Worm (Caenorhabditis elegans) whole organism, L4/young adult: ENCODE measurements around the gene K12H6.7.
"Not testable (repeated sequence)": the region's sequence is repeated elsewhere in the genome, so short reads cannot be mapped to it uniquely, and the experiment has no call there.

Experiments
- W03F9.2 ChIP-seq: fragments of 150-350 bp; optimal IDR thresholded peaks from 2 replicates; lab custom pipeline; 2014; ENCODE audit warnings: missing biosample characterization, missing genetic modification characterization
- dao-5 ChIP-seq: sonication (generic microtip); optimal IDR thresholded peaks from 2 replicates; lab custom pipeline; 2016; ENCODE audit warnings: missing genotype, missing genetic modification characterization, moderate library complexity, missing compliant biosample characterization
- him-1 ChIP-seq: sonication (generic microtip); optimal IDR thresholded peaks from 2 replicates; lab custom pipeline; 2016; ENCODE audit warnings: missing genotype, missing genetic modification reagents, missing genetic modification characterization, missing compliant biosample characterization

Gene K12H6.7

ce11 chrII:2859873-2860821, 23.4 kb upstream of the K12H6.7 start:
- TF ChIP-seq him-1: no peak
- TF ChIP-seq dao-5: peak; percentile 26
- no peak for TF ChIP-seq W03F9.2 (tag; lab: Kevin White, UChicago)

ce11 chrII:2859315-2859714, 22.6 kb upstream of the K12H6.7 start:
- TF ChIP-seq dao-5 (no peak), him-1 (no peak), W03F9.2 (tag; lab: Kevin White, UChicago) (no peak)

- no peak for TF ChIP-seq dao-5
- no peak for TF ChIP-seq W03F9.2 (tag; lab: Kevin White, UChicago)
- TF ChIP-seq him-1: no peak
Observed at ce11 chrII:2858851-2859250, 22.1 kb upstream of the K12H6.7 start.

- TF ChIP-seq him-1 (no peak), W03F9.2 (tag; lab: Kevin White, UChicago) (no peak), dao-5 (no peak)
Observed at ce11 chrII:2857559-2857958, 20.8 kb upstream of the K12H6.7 start.

- TF ChIP-seq him-1 (no peak), dao-5 (no peak), W03F9.2 (tag; lab: Kevin White, UChicago) (no peak)
Observed at ce11 chrII:2856114-2856513, 19.4 kb upstream of the K12H6.7 start.

ce11 chrII:2854794-2855193, 18.0 kb upstream of the K12H6.7 start:
- no peak for TF ChIP-seq W03F9.2 (tag; lab: Kevin White, UChicago)
- no peak for TF ChIP-seq dao-5
- TF ChIP-seq him-1: no peak

- no peak for TF ChIP-seq him-1
- TF ChIP-seq dao-5: no peak
- no peak for TF ChIP-seq W03F9.2 (tag; lab: Kevin White, UChicago)
Observed at ce11 chrII:2853767-2854166, 17.0 kb upstream of the K12H6.7 start.

- TF ChIP-seq W03F9.2 (tag; lab: Kevin White, UChicago) (no peak), dao-5 (no peak), him-1 (no peak)
Observed at ce11 chrII:2852493-2852892, 15.7 kb upstream of the K12H6.7 start, which contains the start of gene ptc-3. ptc-3 (minus strand) TSS chrII:2852593.

ce11 chrII:2846552-2846951, 9.8 kb upstream of the K12H6.7 start:
- TF ChIP-seq him-1: no peak
- no peak for TF ChIP-seq dao-5
- TF ChIP-seq W03F9.2 (tag; lab: Kevin White, UChicago): no peak

ce11 chrII:2845674-2846073, 8.9 kb upstream of the K12H6.7 start:
- TF ChIP-seq him-1: no peak
- no peak for TF ChIP-seq dao-5

ce11 chrII:2843088-2843487, 6.3 kb upstream of the K12H6.7 start, which contains the start of gene Y110A2AL.7:
Y110A2AL.7 (minus strand) TSS chrII:2843188.
- no peak for TF ChIP-seq W03F9.2 (tag; lab: Kevin White, UChicago)
- TF ChIP-seq him-1: no peak

ce11 chrII:2841529-2841928, 4.8 kb upstream of the K12H6.7 start, which contains the start of gene Y110A2AL.6:
Y110A2AL.6 (minus strand) TSS chrII:2841629.
- TF ChIP-seq dao-5 (no peak), him-1 (no peak), W03F9.2 (tag; lab: Kevin White, UChicago) (no peak)

ce11 chrII:2839004-2839403, 2.3 kb upstream of the K12H6.7 start, which contains the start of gene Y110A2AL.4:
Y110A2AL.4 (plus strand) TSS chrII:2839304.
- not testable (repeated sequence) for TF ChIP-seq W03F9.2 (tag; lab: Kevin White, UChicago); dao-5; him-1

- TF ChIP-seq dao-5: no peak
- TF ChIP-seq him-1: no peak
- no peak for TF ChIP-seq W03F9.2 (tag; lab: Kevin White, UChicago)
Observed at ce11 chrII:2834105-2834504, 2.6 kb downstream of the K12H6.7 start.

ce11 chrII:2832539-2832938, 4.2 kb downstream of the K12H6.7 start:
- TF ChIP-seq dao-5 (no peak), W03F9.2 (tag; lab: Kevin White, UChicago) (no peak), him-1 (no peak)
